Worm (Caenorhabditis elegans) whole organism, early embryonic: Measurements from ENCODE around the gene nex-1.

Source experiments
- B0310.2 ChIP-seq: sonication (generic microtip); optimal IDR thresholded peaks from 2 replicates; lab custom pipeline; 2016; ENCODE audit warnings: mild to moderate bottlenecking, missing genetic modification characterization, missing compliant biosample characterization
- aly-1 ChIP-seq: sonication (generic microtip); optimal IDR thresholded peaks from 2 replicates; lab custom pipeline; 2016; ENCODE audit warnings: missing genetic modification characterization, missing compliant biosample characterization
- ama-1 ChIP-seq: fragments of 150-350 bp; optimal IDR thresholded peaks from 2 replicates; lab custom pipeline; 2014
- ceh-36 ChIP-seq: sonication (generic microtip); optimal IDR thresholded peaks from 2 replicates; lab custom pipeline; 2016; ENCODE audit warnings: missing genetic modification characterization, inconsistent platforms, missing compliant biosample characterization
- flt-1 ChIP-seq: fragments of 200-800 bp; sonication (Bioruptor generic); IDR thresholded peaks from 2 replicates; pipeline ENCODE4 v1.3.6; 2022; ENCODE audit warnings: missing genetic modification characterization, missing compliant biosample characterization
- hnd-1 ChIP-seq: sonication (generic microtip); optimal IDR thresholded peaks from 2 replicates; lab custom pipeline; 2016; ENCODE audit warnings: missing genetic modification characterization, missing compliant biosample characterization
- pes-1 ChIP-seq: fragments of 200-800 bp; sonication (Bioruptor generic); IDR thresholded peaks from 2 replicates; pipeline ENCODE4 v1.3.6; 2022; ENCODE audit warnings: missing genetic modification reagents, missing genetic modification characterization, missing compliant biosample characterization
- scrt-1 ChIP-seq: fragments of 200-800 bp; sonication (Bioruptor generic); IDR thresholded peaks from 2 replicates; pipeline ENCODE4 v1.3.6; 2022; ENCODE audit warnings: missing genetic modification characterization, missing compliant biosample characterization
- tbx-37 ChIP-seq: fragments of 200-800 bp; sonication (Bioruptor generic); conservative IDR thresholded peaks from 2 replicates; pipeline ENCODE4 v1.3.6; 2022; ENCODE audit warnings: missing genetic modification reagents, missing genetic modification characterization, missing compliant biosample characterization

DNA sequence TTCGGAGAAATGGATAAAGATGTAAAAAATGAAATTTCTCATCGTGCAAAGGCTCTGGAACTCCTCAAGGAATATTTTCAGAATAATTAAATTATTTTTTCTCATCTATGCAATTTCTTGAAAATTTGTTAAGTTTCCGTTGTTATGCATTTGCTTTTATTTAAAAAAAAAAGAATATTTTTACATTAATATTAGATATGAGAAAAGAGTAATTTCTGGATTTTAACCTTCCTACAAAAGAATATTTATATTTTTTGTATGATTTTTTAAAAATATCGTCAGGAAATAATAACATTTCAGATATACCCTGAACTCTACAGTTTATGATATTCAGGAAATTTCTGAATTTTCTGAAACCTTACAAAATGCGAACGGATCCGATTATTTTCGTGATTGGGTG lies 39.4 kb downstream of the nex-1 start, which contains the start of gene gro-1:
- TF ChIP-seq ama-1 (lab: Kevin White, UChicago) (no peak), flt-1 (GFP tag; lab: Robert Waterston, UW) (no peak), ceh-36 (tag; lab: Kevin White, UChicago) (no peak), tbx-37 (GFP tag; lab: Robert Waterston, UW) (no peak), aly-1 (tag; lab: Kevin White, UChicago) (no peak), B0310.2 (tag; lab: Kevin White, UChicago) (no peak), scrt-1 (no peak), hnd-1 (tag; lab: Kevin White, UChicago) (no peak), pes-1 (GFP tag; lab: Robert Waterston, UW) (no peak)
